Worm (Caenorhabditis elegans) whole organism, young adult: ENCODE measurements around the gene crp-1.

ENCODE experiments used
- B0019.2 ChIP-seq: fragments of 200-800 bp; sonication (Bioruptor generic); conservative IDR thresholded peaks from 2 replicates; pipeline ENCODE4 v1.3.6; 2022; ENCODE audit warnings: missing genetic modification reagents, missing genetic modification characterization, missing compliant biosample characterization
- B0336.3 ChIP-seq: fragments of 200-800 bp; sonication (Bioruptor generic); IDR thresholded peaks from 2 replicates; pipeline ENCODE4 v1.3.6; 2022; ENCODE audit warnings: missing genetic modification characterization, missing compliant biosample characterization
- C17E4.6 ChIP-seq: fragments of 200-800 bp; sonication (Bioruptor generic); IDR thresholded peaks from 2 replicates; pipeline ENCODE4 v1.3.6; 2022; ENCODE audit warnings: missing genetic modification reagents, missing genetic modification characterization, missing compliant biosample characterization
- F10E7.11 ChIP-seq: sonication (generic microtip); optimal IDR thresholded peaks from 2 replicates; lab custom pipeline; 2017; ENCODE audit warnings: mild to moderate bottlenecking, missing genetic modification characterization, moderate library complexity, missing compliant biosample characterization
- F22D6.2 ChIP-seq: sonication (generic microtip); optimal IDR thresholded peaks from 2 replicates; lab custom pipeline; 2016; ENCODE audit warnings: mild to moderate bottlenecking, missing genetic modification characterization, missing compliant biosample characterization
- F23B12.7 ChIP-seq: sonication (generic microtip); optimal IDR thresholded peaks from 2 replicates; lab custom pipeline; 2017; ENCODE audit warnings: missing genetic modification characterization, mild to moderate bottlenecking, missing compliant biosample characterization, antibody characterized with exemption, moderate library complexity; ENCODE audit not compliant: insufficient read depth
- F33H1.4 ChIP-seq: fragments of 200-800 bp; sonication (Bioruptor generic); IDR thresholded peaks from 2 replicates; pipeline ENCODE4 v1.3.6; 2022; ENCODE audit warnings: missing genetic modification reagents, missing genetic modification characterization, missing compliant biosample characterization
- F52B5.7 ChIP-seq: sonication (generic microtip); optimal IDR thresholded peaks from 2 replicates; lab custom pipeline; 2016; ENCODE audit warnings: mild to moderate bottlenecking, missing genetic modification characterization, missing compliant biosample characterization
- K12H6.12 ChIP-seq: fragments of 200-800 bp; sonication (Bioruptor generic); optimal IDR thresholded peaks from 2 replicates; lab custom pipeline; 2018; ENCODE audit warnings: mild to moderate bottlenecking, missing genetic modification characterization, missing compliant biosample characterization
- T07F8.4 ChIP-seq: sonication (generic microtip); optimal IDR thresholded peaks from 2 replicates; lab custom pipeline; 2016; ENCODE audit warnings: mild to moderate bottlenecking, missing genetic modification characterization, moderate library complexity, missing compliant biosample characterization
- T26A5.8 ChIP-seq: sonication (generic microtip); optimal IDR thresholded peaks from 2 replicates; lab custom pipeline; 2016; ENCODE audit warnings: missing genetic modification characterization, missing compliant biosample characterization
- Y53F4B.3 ChIP-seq: fragments of 200-800 bp; sonication (Bioruptor generic); IDR thresholded peaks from 2 replicates; pipeline ENCODE4 v1.3.6; 2022; ENCODE audit warnings: missing genetic modification reagents, missing genetic modification characterization, missing compliant biosample characterization
- Y67H2A.10 ChIP-seq: fragments of 200-800 bp; sonication (Bioruptor generic); conservative IDR thresholded peaks from 2 replicates; pipeline ENCODE4 v1.3.6; 2022; ENCODE audit warnings: missing genetic modification reagents, missing genetic modification characterization, missing compliant biosample characterization
- Y95B8A.8 ChIP-seq: fragments of 200-800 bp; sonication (Bioruptor generic); IDR thresholded peaks from 2 replicates; pipeline ENCODE4 v1.3.6; 2022; ENCODE audit warnings: missing genetic modification reagents, missing genetic modification characterization, missing compliant biosample characterization
- ZK185.1 ChIP-seq: sonication (generic microtip); optimal IDR thresholded peaks from 2 replicates; lab custom pipeline; 2016; ENCODE audit warnings: mild to moderate bottlenecking, missing genetic modification characterization, missing compliant biosample characterization; ENCODE audit not compliant: poor library complexity, severe bottlenecking
- akir-1 ChIP-seq: fragments of 200-800 bp; sonication (Bioruptor generic); optimal IDR thresholded peaks from 2 replicates; lab custom pipeline; 2018; ENCODE audit warnings: mild to moderate bottlenecking, missing genetic modification characterization, moderate library complexity, missing compliant biosample characterization
- ama-1 ChIP-seq, 3 experiments: fragments of 150-350 bp in 1 of 3; sonication (generic microtip) in 2 of 3; optimal IDR thresholded peaks; 2 replicates each; lab custom pipeline; 2014 to 2018; ENCODE audit warnings: missing biosample characterization in 2 of 3, missing genetic modification characterization in 2 of 3, missing genetic modification reagents in 2 of 3
- attf-6 ChIP-seq: fragments of 200-800 bp; sonication (Bioruptor generic); IDR thresholded peaks from 2 replicates; pipeline ENCODE4 v1.3.6; 2022; ENCODE audit warnings: missing genetic modification reagents, missing genetic modification characterization, missing compliant biosample characterization
- bed-2 ChIP-seq: fragments of 200-800 bp; sonication (Bioruptor generic); IDR thresholded peaks from 2 replicates; pipeline ENCODE4 v1.3.6; 2022; ENCODE audit warnings: missing genetic modification reagents, missing genetic modification characterization, missing compliant biosample characterization
- ccch-3 ChIP-seq: fragments of 200-800 bp; sonication (Bioruptor generic); optimal IDR thresholded peaks from 2 replicates; lab custom pipeline; 2018; ENCODE audit warnings: mild to moderate bottlenecking, missing genetic modification characterization, missing compliant biosample characterization
- cebp-1 ChIP-seq, 2 experiments: fragments of 200-800 bp in 1 of 2; sonication (Bioruptor generic) in 1 of 2; sonication (generic microtip) in 1 of 2; IDR thresholded peaks in 1 of 2; optimal IDR thresholded peaks in 1 of 2; 2 replicates each; pipeline versions ENCODE4 v1.3.6 to Lab custom; 2017 to 2022; ENCODE audit warnings: missing compliant biosample characterization in 2 of 2, missing genetic modification characterization in 2 of 2, mild to moderate bottlenecking in 1 of 2, missing genetic modification reagents in 1 of 2, moderate library complexity in 1 of 2
- ceh-100 ChIP-seq: fragments of 200-800 bp; sonication (Bioruptor generic); IDR thresholded peaks from 2 replicates; pipeline ENCODE4 v1.3.6; 2022; ENCODE audit warnings: missing genetic modification reagents, missing genetic modification characterization, missing compliant biosample characterization
- ceh-27 ChIP-seq: fragments of 200-800 bp; sonication (Bioruptor generic); optimal IDR thresholded peaks from 2 replicates; lab custom pipeline; 2018; ENCODE audit warnings: mild to moderate bottlenecking, missing genetic modification characterization, moderate library complexity, missing compliant biosample characterization
- dox-1 ChIP-seq: fragments of 200-800 bp; sonication (Bioruptor generic); IDR thresholded peaks from 2 replicates; pipeline ENCODE4 v1.3.6; 2022; ENCODE audit warnings: missing genetic modification reagents, missing genetic modification characterization, missing compliant biosample characterization
- efl-1 ChIP-seq: fragments of 150-350 bp; optimal IDR thresholded peaks from 2 replicates; lab custom pipeline; 2014; ENCODE audit warnings: missing biosample characterization, missing genetic modification reagents, missing genetic modification characterization
- egl-44 ChIP-seq: fragments of 200-800 bp; sonication (Bioruptor generic); IDR thresholded peaks from 2 replicates; pipeline ENCODE4 v1.3.6; 2022; ENCODE audit warnings: missing genetic modification reagents, missing genetic modification characterization, missing compliant biosample characterization
- egrh-3 ChIP-seq: fragments of 200-800 bp; sonication (Bioruptor generic); IDR thresholded peaks from 2 replicates; pipeline ENCODE4 v1.3.6; 2022; ENCODE audit warnings: missing genetic modification reagents, missing genetic modification characterization, missing compliant biosample characterization
- lir-1 ChIP-seq: fragments of 200-800 bp; sonication (Bioruptor generic); conservative IDR thresholded peaks from 2 replicates; pipeline ENCODE4 v1.3.6; 2022; ENCODE audit warnings: missing genetic modification reagents, missing genetic modification characterization, missing compliant biosample characterization
- madf-3 ChIP-seq: fragments of 200-800 bp; sonication (Bioruptor generic); IDR thresholded peaks from 2 replicates; pipeline ENCODE4 v1.3.6; 2022; ENCODE audit warnings: missing genetic modification reagents, missing genetic modification characterization, missing compliant biosample characterization
- madf-6 ChIP-seq: fragments of 200-800 bp; sonication (Bioruptor generic); IDR thresholded peaks from 2 replicates; pipeline ENCODE4 v1.3.6; 2022; ENCODE audit warnings: missing genetic modification reagents, missing genetic modification characterization, missing compliant biosample characterization
- madf-8 ChIP-seq: fragments of 200-800 bp; sonication (Bioruptor generic); conservative IDR thresholded peaks from 2 replicates; pipeline ENCODE4 v1.3.6; 2022; ENCODE audit warnings: missing genetic modification reagents, missing genetic modification characterization, missing compliant biosample characterization
- nfya-1 ChIP-seq: sonication (generic microtip); optimal IDR thresholded peaks from 2 replicates; lab custom pipeline; 2017; ENCODE audit warnings: antibody characterized with exemption, missing compliant biosample characterization, missing genetic modification characterization, borderline replicate concordance; ENCODE audit not compliant: insufficient read depth
- nfya-2 ChIP-seq: fragments of 200-800 bp; sonication (Bioruptor generic); IDR thresholded peaks from 2 replicates; pipeline ENCODE4 v1.3.6; 2022; ENCODE audit warnings: missing genetic modification reagents, missing genetic modification characterization, missing compliant biosample characterization
- rec-8 ChIP-seq, 2 experiments: sonication (generic microtip); optimal IDR thresholded peaks; 2 replicates each; lab custom pipeline; 2016; ENCODE audit warnings: mild to moderate bottlenecking in 2 of 2, missing genetic modification characterization in 2 of 2, missing genetic modification reagents in 2 of 2, missing genotype in 2 of 2, missing biosample characterization in 1 of 2, missing compliant biosample characterization in 1 of 2, moderate library complexity in 1 of 2
- ztf-22 ChIP-seq: fragments of 200-800 bp; sonication (Bioruptor generic); optimal IDR thresholded peaks from 2 replicates; lab custom pipeline; 2018; ENCODE audit warnings: mild to moderate bottlenecking, missing genetic modification characterization, moderate library complexity, missing compliant biosample characterization
- ztf-25 ChIP-seq: fragments of 200-800 bp; sonication (Bioruptor generic); IDR thresholded peaks from 2 replicates; pipeline ENCODE4 v1.3.6; 2022; ENCODE audit warnings: missing genetic modification reagents, missing genetic modification characterization, missing compliant biosample characterization
- ztf-26 ChIP-seq: sonication (generic microtip); optimal IDR thresholded peaks from 2 replicates; lab custom pipeline; 2017; ENCODE audit warnings: missing genetic modification characterization, missing compliant biosample characterization
- ztf-28 ChIP-seq: fragments of 200-800 bp; sonication (Bioruptor generic); IDR thresholded peaks from 2 replicates; pipeline ENCODE4 v1.3.6; 2022; ENCODE audit warnings: missing genetic modification reagents, missing genetic modification characterization, missing compliant biosample characterization
- ztf-3 ChIP-seq: fragments of 200-800 bp; sonication (Bioruptor generic); optimal IDR thresholded peaks from 2 replicates; lab custom pipeline; 2018; ENCODE audit warnings: mild to moderate bottlenecking, missing genetic modification characterization, missing compliant biosample characterization

Gene crp-1

DNA sequence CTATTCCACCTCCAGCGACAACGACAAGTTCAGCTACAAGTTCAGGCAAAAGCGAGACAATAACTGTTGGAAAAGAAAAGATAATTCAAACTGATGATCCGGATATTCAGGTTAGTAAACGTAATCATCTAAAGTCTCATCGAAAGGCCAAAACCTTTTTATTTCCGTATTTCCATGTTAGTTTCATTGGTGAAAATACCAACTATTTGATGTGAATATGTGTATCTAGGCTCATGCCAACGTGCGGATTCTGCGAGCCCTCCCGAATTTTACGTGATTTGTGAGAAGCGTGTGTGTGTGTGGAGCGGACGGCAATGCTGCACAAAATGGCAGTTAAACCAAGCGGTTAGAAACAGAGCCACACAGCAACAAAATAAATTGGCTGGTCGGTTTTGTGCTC, 7.4 kb upstream of the crp-1 start:
- TF ChIP-seq rec-8 (tag; optimal IDR thresholded peaks at IDR 0.05; lab: Kevin White, UChicago) (no peak), ztf-22 (GFP tag; lab: Kevin White, UChicago) (no peak), Y67H2A.10 (GFP tag; lab: Robert Waterston, UW) (no peak), efl-1 (GFP tag; lab: Kevin White, UChicago) (no peak), dox-1 (GFP tag; lab: Robert Waterston, UW) (no peak)

DNA sequence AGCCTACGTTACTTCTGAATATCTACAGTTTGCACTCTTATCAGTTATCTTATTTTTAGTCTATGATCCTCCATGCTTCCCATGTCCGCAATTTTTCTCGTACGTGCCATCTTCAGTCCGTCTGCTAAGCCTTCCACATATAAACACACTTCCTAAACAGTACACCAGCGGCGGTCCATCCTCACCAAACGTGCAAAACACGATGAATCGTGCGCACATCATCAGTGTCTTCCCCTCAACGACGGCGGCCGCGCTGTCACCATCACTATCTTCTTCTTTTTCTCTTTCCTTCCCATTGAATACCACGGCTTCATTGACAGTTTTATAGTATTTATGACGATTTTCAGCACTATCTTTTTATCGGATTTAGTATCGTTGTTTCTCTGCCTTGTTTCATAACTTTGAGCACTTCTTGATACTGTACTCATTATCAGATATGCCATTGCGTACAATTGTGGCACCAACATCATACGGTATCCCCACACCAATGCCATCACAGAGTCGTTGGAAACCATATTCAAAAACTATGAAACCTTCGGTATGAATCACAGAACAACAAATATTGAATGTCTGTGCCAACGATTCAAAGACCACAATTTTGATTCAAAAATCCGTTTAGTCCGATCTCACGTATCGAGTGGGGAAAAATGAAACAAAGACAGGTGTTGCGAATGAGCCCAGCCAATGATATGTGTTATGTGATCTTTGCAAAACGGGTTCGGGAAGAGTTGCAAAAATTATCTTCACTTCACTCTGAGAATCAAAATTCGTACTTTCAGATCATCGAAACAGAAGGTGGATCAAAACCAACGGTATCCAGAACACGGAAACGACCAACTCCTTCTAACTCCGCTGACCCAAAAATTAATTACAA, 5.2 kb upstream of the crp-1 start:
- TF ChIP-seq ama-1 (optimal IDR thresholded peaks at IDR 0.05; lab: Kevin White, UChicago) (peak; percentile 58), ama-1 (GFP tag; optimal IDR thresholded peaks at IDR 0.05; lab: Kevin White, UChicago) (no peak), ztf-26 (tag; lab: Kevin White, UChicago) (peak; percentile 21), nfya-1 (no peak)

DNA sequence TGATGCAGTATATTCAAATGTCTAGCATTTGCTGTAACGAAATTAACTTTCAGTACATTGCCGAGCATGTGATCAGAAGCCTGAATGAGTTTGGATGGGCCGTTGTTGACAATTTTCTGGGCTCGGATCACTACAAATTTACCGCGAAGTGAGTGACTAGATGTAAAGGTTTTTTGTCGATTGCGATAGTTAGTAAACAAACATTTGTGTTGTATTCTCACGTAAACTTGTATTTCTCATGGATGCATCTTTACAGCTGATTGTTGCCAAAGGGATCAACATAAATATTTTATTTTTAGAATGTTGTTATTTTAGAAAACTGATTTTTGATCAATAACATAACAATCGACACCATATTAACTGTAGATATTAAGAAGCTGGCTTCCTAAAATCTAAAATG, 4.3 kb upstream of the crp-1 start:
- TF ChIP-seq ccch-3 (GFP tag; lab: Kevin White, UChicago), result no peak
- TF ChIP-seq attf-6 (GFP tag; lab: Robert Waterston, UW), result no peak
- no peak for TF ChIP-seq F23B12.7 (tag; lab: Kevin White, UChicago)
- no peak for TF ChIP-seq akir-1 (GFP tag; lab: Kevin White, UChicago)
- no peak for TF ChIP-seq C17E4.6 (GFP tag; lab: Robert Waterston, UW)
- TF ChIP-seq madf-6, result no peak
- TF ChIP-seq lir-1 (GFP tag; lab: Robert Waterston, UW), result no peak
- TF ChIP-seq nfya-2 (GFP tag; lab: Robert Waterston, UW), result no peak
- TF ChIP-seq F10E7.11 (tag; lab: Kevin White, UChicago), result no peak
- no peak for TF ChIP-seq ztf-25 (GFP tag; lab: Robert Waterston, UW)
- no peak for TF ChIP-seq bed-2 (GFP tag; lab: Robert Waterston, UW)
- TF ChIP-seq F52B5.7 (tag; lab: Kevin White, UChicago), result no peak
- TF ChIP-seq K12H6.12 (tag; lab: Kevin White, UChicago), result no peak
- TF ChIP-seq F33H1.4 (GFP tag; lab: Robert Waterston, UW), result no peak
- TF ChIP-seq, all 124 proteins: peak for 0

DNA sequence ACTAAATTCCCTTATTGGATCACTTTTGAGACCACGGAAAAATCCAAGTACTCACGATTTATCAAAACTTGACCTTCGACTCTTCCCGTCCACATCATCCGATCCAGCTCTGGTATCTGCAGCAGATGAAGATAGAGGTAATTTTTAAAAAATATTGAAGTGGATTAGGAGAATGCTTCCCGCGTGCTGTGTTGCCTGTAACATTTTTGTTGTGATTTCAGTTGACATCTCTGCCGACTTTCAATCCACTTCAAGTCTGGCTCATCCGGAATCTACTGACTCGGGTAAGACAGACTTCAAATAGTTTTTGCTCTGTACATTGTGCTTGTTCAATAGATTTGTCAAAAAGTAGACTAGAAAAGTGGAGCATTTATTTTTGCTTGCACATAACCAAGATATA, 2.9 kb upstream of the crp-1 start:
- TF ChIP-seq ztf-28 (GFP tag; lab: Robert Waterston, UW) (no peak), Y67H2A.10 (GFP tag; lab: Robert Waterston, UW) (no peak), ztf-3 (no peak), madf-8 (GFP tag; lab: Robert Waterston, UW) (no peak), ceh-100 (no peak), B0019.2 (no peak), madf-3 (GFP tag; lab: Robert Waterston, UW) (no peak)
- TF ChIP-seq, all 124 proteins: peak for 0

DNA sequence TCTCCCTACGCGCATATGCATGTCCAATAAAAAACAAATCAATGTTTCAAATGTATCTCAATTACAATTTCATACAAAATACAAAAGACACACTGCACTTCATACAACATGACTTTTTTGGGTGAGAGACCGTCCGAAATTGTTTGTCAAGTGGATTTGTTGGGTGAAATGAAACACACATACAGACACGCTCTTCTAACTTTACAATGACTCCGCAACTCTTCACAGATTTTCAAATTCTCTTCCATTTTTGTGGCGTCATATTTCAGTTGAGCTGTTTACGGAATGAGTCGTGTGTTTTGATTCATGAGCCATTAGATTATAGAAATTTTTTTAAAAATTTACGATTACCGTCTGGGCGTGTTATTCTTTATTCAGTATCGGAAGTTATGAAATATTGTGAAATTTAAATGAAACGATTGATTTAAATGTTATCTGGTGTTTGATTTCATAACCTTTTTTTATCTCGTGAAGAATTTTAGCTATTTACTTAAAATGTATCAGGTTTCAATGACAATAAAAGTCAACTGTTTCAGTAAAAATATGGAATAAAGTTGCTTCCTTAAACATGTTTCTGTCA, 1.4 kb upstream of the crp-1 start:
- TF ChIP-seq T07F8.4 (no peak), T26A5.8 (tag; lab: Kevin White, UChicago) (no peak), lir-1 (GFP tag; lab: Robert Waterston, UW) (no peak), ztf-26 (tag; lab: Kevin White, UChicago) (no peak), cebp-1 (GFP tag; IDR thresholded peaks at IDR 0.05; lab: Robert Waterston, UW) (peak; percentile 51), cebp-1 (tag; optimal IDR thresholded peaks at IDR 0.05; lab: Kevin White, UChicago) (peak; percentile 85), egrh-3 (GFP tag; lab: Robert Waterston, UW) (no peak), Y95B8A.8 (no peak), F52B5.7 (tag; lab: Kevin White, UChicago) (no peak), ceh-27 (GFP tag; lab: Kevin White, UChicago) (peak; percentile 4), Y53F4B.3 (no peak), egl-44 (GFP tag; lab: Robert Waterston, UW) (no peak), B0336.3 (GFP tag; lab: Robert Waterston, UW) (no peak), F22D6.2 (no peak), ZK185.1 (tag; lab: Kevin White, UChicago) (peak; percentile 8)
